Worm (Caenorhabditis elegans) whole organism, L1 larva: ENCODE data around the gene egg-3.

ENCODE experiments used
- C04F5.9 ChIP-seq: sonication (generic microtip); optimal IDR thresholded peaks from 2 replicates; lab custom pipeline; 2016; ENCODE audit warnings: missing genetic modification characterization, missing compliant biosample characterization
- C34B4.2 ChIP-seq: sonication (generic microtip); optimal IDR thresholded peaks from 2 replicates; lab custom pipeline; 2017; ENCODE audit warnings: mild to moderate bottlenecking, missing genetic modification characterization, missing compliant biosample characterization
- ama-1 ChIP-seq: fragments of 150-350 bp; optimal IDR thresholded peaks from 2 replicates; lab custom pipeline; 2014
- blmp-1 ChIP-seq: fragments of 150-350 bp; optimal IDR thresholded peaks from 2 replicates; lab custom pipeline; 2014; ENCODE audit warnings: missing biosample characterization, missing genetic modification characterization
- ceh-63 ChIP-seq: fragments of 200-800 bp; sonication (Bioruptor generic); optimal IDR thresholded peaks from 2 replicates; lab custom pipeline; 2018; ENCODE audit warnings: mild to moderate bottlenecking, missing genetic modification characterization, missing compliant biosample characterization
- dsc-1 ChIP-seq: sonication (generic microtip); optimal IDR thresholded peaks from 2 replicates; lab custom pipeline; 2016; ENCODE audit warnings: mild to moderate bottlenecking, missing genetic modification characterization, missing compliant biosample characterization
- efl-3 ChIP-seq: fragments of 200-800 bp; sonication (Bioruptor generic); optimal IDR thresholded peaks from 2 replicates; lab custom pipeline; 2018; ENCODE audit warnings: mild to moderate bottlenecking, missing genetic modification characterization, missing compliant biosample characterization
- egl-13 ChIP-seq: sonication (generic microtip); optimal IDR thresholded peaks from 2 replicates; lab custom pipeline; 2016; ENCODE audit warnings: missing genotype, missing genetic modification reagents, missing genetic modification characterization, missing compliant biosample characterization
- egl-27 ChIP-seq, 2 experiments: fragments of 150-350 bp in 1 of 2; sonication (generic microtip); optimal IDR thresholded peaks; 3 replicates each; lab custom pipeline; 2017 to 2018; ENCODE audit warnings: missing biosample characterization in 2 of 2, missing genetic modification characterization in 2 of 2, missing genetic modification reagents in 2 of 2
- elt-2 ChIP-seq: sonication (generic microtip); optimal IDR thresholded peaks from 2 replicates; lab custom pipeline; 2016; ENCODE audit warnings: missing genetic modification characterization, mild to moderate bottlenecking, inconsistent platforms, missing compliant biosample characterization, missing genetic modification reagents
- elt-3 ChIP-seq, 6 experiments: fragments of 150-350 bp in 1 of 6; sonication (generic microtip); optimal IDR thresholded peaks; 2 replicates each; lab custom pipeline; 2017 to 2018; ENCODE audit warnings: missing biosample characterization in 6 of 6, missing genetic modification characterization in 6 of 6, inconsistent platforms in 1 of 6
- fkh-10 ChIP-seq: sonication (generic microtip); optimal IDR thresholded peaks from 2 replicates; lab custom pipeline; 2017; ENCODE audit warnings: missing biosample characterization, missing genetic modification reagents, missing genetic modification characterization
- fkh-4 ChIP-seq: sonication (generic microtip); optimal IDR thresholded peaks from 2 replicates; lab custom pipeline; 2016; ENCODE audit warnings: missing compliant biosample characterization, missing genetic modification characterization, borderline replicate concordance
- fkh-8 ChIP-seq: sonication (generic microtip); optimal IDR thresholded peaks from 2 replicates; lab custom pipeline; 2016; ENCODE audit warnings: mild to moderate bottlenecking, missing genetic modification characterization, missing compliant biosample characterization
- grh-1 ChIP-seq: fragments of 200-800 bp; sonication (Bioruptor generic); IDR thresholded peaks from 2 replicates; pipeline ENCODE4 v1.3.6; 2022; ENCODE audit warnings: missing genetic modification reagents, missing genetic modification characterization, missing compliant biosample characterization
- hlh-17 ChIP-seq: fragments of 200-800 bp; sonication (Bioruptor generic); optimal IDR thresholded peaks from 2 replicates; lab custom pipeline; 2018; ENCODE audit warnings: missing genetic modification characterization, mild to moderate bottlenecking, missing compliant biosample characterization, moderate library complexity, borderline replicate concordance
- hlh-4 ChIP-seq: sonication (generic microtip); optimal IDR thresholded peaks from 2 replicates; lab custom pipeline; 2016; ENCODE audit warnings: mild to moderate bottlenecking, missing genetic modification characterization, missing compliant biosample characterization
- lin-13 ChIP-seq: fragments of 150-350 bp; optimal IDR thresholded peaks from 2 replicates; lab custom pipeline; 2014; ENCODE audit warnings: missing biosample characterization, missing genetic modification reagents, missing genetic modification characterization
- lin-14 ChIP-seq: fragments of 200-800 bp; sonication (Bioruptor generic); optimal IDR thresholded peaks from 2 replicates; lab custom pipeline; 2018; ENCODE audit warnings: mild to moderate bottlenecking, missing genetic modification characterization, moderate library complexity, missing compliant biosample characterization
- lin-35 ChIP-seq, 2 experiments: fragments of 150-350 bp; optimal IDR thresholded peaks; 2 replicates each; lab custom pipeline; 2014; ENCODE audit warnings: missing biosample characterization in 2 of 2, missing genetic modification characterization in 2 of 2, missing genetic modification reagents in 2 of 2
- lir-3 ChIP-seq: sonication (generic microtip); optimal IDR thresholded peaks from 2 replicates; lab custom pipeline; 2016; ENCODE audit warnings: mild to moderate bottlenecking, missing genetic modification characterization, moderate library complexity, missing compliant biosample characterization; ENCODE audit not compliant: poor library complexity
- lsy-2 ChIP-seq, 2 experiments: fragments of 150-350 bp; optimal IDR thresholded peaks; 2 replicates each; lab custom pipeline; 2014; ENCODE audit warnings: missing biosample characterization in 2 of 2, missing genetic modification characterization in 2 of 2
- mab-9 ChIP-seq: fragments of 200-800 bp; sonication (Bioruptor generic); IDR thresholded peaks from 2 replicates; pipeline ENCODE4 v1.3.6; 2022; ENCODE audit warnings: missing genetic modification reagents, missing genetic modification characterization, missing compliant biosample characterization
- mdl-1 ChIP-seq, 2 experiments: fragments of 150-350 bp; optimal IDR thresholded peaks; 2 replicates each; lab custom pipeline; 2014 to 2017; ENCODE audit warnings: missing biosample characterization in 2 of 2, missing genetic modification characterization in 2 of 2, inconsistent platforms in 1 of 2
- mep-1 ChIP-seq: fragments of 150-350 bp; optimal IDR thresholded peaks from 2 replicates; lab custom pipeline; 2014; ENCODE audit warnings: missing biosample characterization, missing genetic modification characterization
- nhr-12 ChIP-seq: sonication (generic microtip); optimal IDR thresholded peaks from 2 replicates; lab custom pipeline; 2017; ENCODE audit warnings: missing biosample characterization, missing genetic modification characterization
- nhr-19 ChIP-seq: fragments of 200-800 bp; sonication (Bioruptor generic); conservative IDR thresholded peaks from 2 replicates; pipeline ENCODE4 v1.3.6; 2022; ENCODE audit warnings: missing genetic modification characterization, missing compliant biosample characterization
- nhr-20 ChIP-seq: sonication (generic microtip); optimal IDR thresholded peaks from 2 replicates; lab custom pipeline; 2016; ENCODE audit warnings: mild to moderate bottlenecking, missing genetic modification characterization, missing compliant biosample characterization
- nhr-237 ChIP-seq: fragments of 150-350 bp; optimal IDR thresholded peaks from 2 replicates; lab custom pipeline; 2014; ENCODE audit warnings: missing biosample characterization, missing genetic modification characterization
- nhr-71 ChIP-seq: sonication (generic microtip); optimal IDR thresholded peaks from 2 replicates; lab custom pipeline; 2016; ENCODE audit warnings: mild to moderate bottlenecking, missing genetic modification characterization, moderate library complexity, missing compliant biosample characterization
- nhr-76 ChIP-seq: sonication (generic microtip); optimal IDR thresholded peaks from 2 replicates; lab custom pipeline; 2017; ENCODE audit warnings: missing biosample characterization, missing genetic modification characterization
- nhr-84 ChIP-seq: sonication (generic microtip); optimal IDR thresholded peaks from 2 replicates; lab custom pipeline; 2017; ENCODE audit warnings: missing biosample characterization, missing genetic modification characterization
- nhr-85 ChIP-seq: sonication (generic microtip); peaks from one replicate; lab custom pipeline; 2016; ENCODE audit warnings: missing genetic modification characterization, inconsistent platforms, missing compliant biosample characterization
- nhr-90 ChIP-seq: sonication (generic microtip); optimal IDR thresholded peaks from 2 replicates; lab custom pipeline; 2016; ENCODE audit warnings: mild to moderate bottlenecking, missing genetic modification characterization, missing compliant biosample characterization; ENCODE audit not compliant: poor library complexity
- pax-3 ChIP-seq: fragments of 200-800 bp; sonication (Bioruptor generic); optimal IDR thresholded peaks from 2 replicates; lab custom pipeline; 2018; ENCODE audit warnings: mild to moderate bottlenecking, missing genetic modification characterization, moderate library complexity, missing compliant biosample characterization
- snpc-4 ChIP-seq: fragments of 150-350 bp; optimal IDR thresholded peaks from 2 replicates; lab custom pipeline; 2014; ENCODE audit warnings: missing biosample characterization, missing genetic modification characterization
- snu-23 ChIP-seq: sonication (generic microtip); optimal IDR thresholded peaks from 2 replicates; lab custom pipeline; 2016; ENCODE audit warnings: missing genetic modification characterization, missing compliant biosample characterization
- sox-4 ChIP-seq: sonication (generic microtip); optimal IDR thresholded peaks from 2 replicates; lab custom pipeline; 2016; ENCODE audit warnings: missing genetic modification characterization, missing compliant biosample characterization
- swsn-7 ChIP-seq: sonication (generic microtip); optimal IDR thresholded peaks from 2 replicates; lab custom pipeline; 2016; ENCODE audit warnings: missing genetic modification characterization, missing compliant biosample characterization
- tlp-1 ChIP-seq: fragments of 150-350 bp; optimal IDR thresholded peaks from 2 replicates; lab custom pipeline; 2014; ENCODE audit warnings: missing biosample characterization, missing genetic modification characterization
- unc-130 ChIP-seq: fragments of 150-350 bp; optimal IDR thresholded peaks from 2 replicates; lab custom pipeline; 2017; ENCODE audit warnings: missing biosample characterization, missing genetic modification characterization, inconsistent platforms
- unc-30 ChIP-seq: sonication (generic microtip); optimal IDR thresholded peaks from 2 replicates; lab custom pipeline; 2017; ENCODE audit warnings: missing biosample characterization, missing genetic modification characterization
- unc-62 ChIP-seq: fragments of 150-350 bp; optimal IDR thresholded peaks from 2 replicates; lab custom pipeline; 2014; ENCODE audit warnings: missing biosample characterization, missing genetic modification reagents, missing genetic modification characterization
- unc-86 ChIP-seq: sonication (generic microtip); optimal IDR thresholded peaks from 2 replicates; lab custom pipeline; 2016; ENCODE audit warnings: missing genetic modification characterization, missing compliant biosample characterization
- vab-15 ChIP-seq: sonication (generic microtip); optimal IDR thresholded peaks from 2 replicates; lab custom pipeline; 2017; ENCODE audit warnings: missing genotype, mild to moderate bottlenecking, missing genetic modification characterization, missing compliant biosample characterization
- ztf-4 ChIP-seq: fragments of 150-350 bp; optimal IDR thresholded peaks from 2 replicates; lab custom pipeline; 2014; ENCODE audit warnings: missing biosample characterization, missing genetic modification characterization

egg-3 gene

DNA sequence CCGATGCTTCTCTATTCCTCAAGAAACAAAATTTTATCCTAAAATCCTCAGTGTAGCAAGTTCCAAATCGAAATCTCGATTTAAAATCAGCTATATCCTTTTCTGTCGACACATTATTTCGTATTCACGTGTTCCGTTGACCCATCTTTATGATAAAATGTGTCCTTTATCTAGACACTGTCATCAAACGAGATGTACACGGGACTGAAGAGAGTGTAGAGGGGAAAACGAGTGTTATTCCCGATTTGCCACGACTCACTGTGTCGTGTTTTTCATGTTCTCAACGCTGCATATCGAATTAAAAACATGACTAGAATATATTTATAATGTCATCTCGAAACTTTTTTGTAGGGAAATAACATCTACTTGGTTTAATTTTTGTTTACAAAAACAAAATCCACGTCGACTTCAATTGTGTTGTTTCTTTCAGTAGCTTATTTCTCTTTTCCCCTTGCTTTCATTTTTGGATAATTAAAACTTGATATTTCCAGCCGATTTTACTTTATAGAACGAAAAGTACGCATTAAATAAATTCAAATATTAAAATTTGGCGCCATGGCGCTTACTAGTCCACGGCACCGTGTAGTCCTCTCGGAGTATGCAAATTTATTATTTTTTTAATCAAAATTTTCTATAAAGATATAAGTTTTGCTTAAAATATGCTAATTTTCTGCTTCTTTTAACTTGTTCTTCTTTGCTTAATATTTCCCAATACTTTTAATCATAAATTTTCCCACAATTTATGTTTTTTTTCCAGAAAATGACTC lies 41.7 kb upstream of the egg-3 start, which contains the start of gene metr-1 (continued):
- TF ChIP-seq tlp-1 (tag; lab: Kevin White, UChicago) = no peak
- no peak for TF ChIP-seq unc-30 (tag; lab: Kevin White, UChicago)
- TF ChIP-seq fkh-4 (tag; lab: Kevin White, UChicago) = no peak
- TF ChIP-seq ama-1 (lab: Kevin White, UChicago) = no peak
- TF ChIP-seq nhr-12 (tag; lab: Kevin White, UChicago) = no peak
- TF ChIP-seq elt-2 = peak; percentile 9
- TF ChIP-seq dsc-1 (tag; lab: Kevin White, UChicago) = no peak
- no peak for TF ChIP-seq grh-1 (GFP tag; lab: Robert Waterston, UW)
- TF ChIP-seq egl-13 (tag; lab: Kevin White, UChicago) = peak; percentile 71
- TF ChIP-seq hlh-4 (tag; lab: Kevin White, UChicago) = no peak
- TF ChIP-seq unc-130 (tag; lab: Kevin White, UChicago) = no peak
- TF ChIP-seq C04F5.9 = no peak
- TF ChIP-seq sox-4 (tag; lab: Kevin White, UChicago) = no peak
- TF ChIP-seq swsn-7 (tag; lab: Kevin White, UChicago) = no peak
- no peak for TF ChIP-seq C34B4.2 (tag; lab: Kevin White, UChicago)
- no peak for TF ChIP-seq nhr-84
- TF ChIP-seq nhr-76 (tag; lab: Kevin White, UChicago) = no peak
- TF ChIP-seq nhr-19 (GFP tag; lab: Robert Waterston, UW) = peak; percentile 33; the same call in 1 of the 2 replicates
- TF ChIP-seq lsy-2 (tag; optimal IDR thresholded peaks at IDR 0.05; lab: Kevin White, UChicago) = peak in 1 of 2 experiments; percentile 24
- peak; percentile 17 for TF ChIP-seq lir-3
- no peak for TF ChIP-seq pax-3 (tag; lab: Kevin White, UChicago)
- TF ChIP-seq unc-86 (tag; lab: Kevin White, UChicago) = no peak
- no peak for TF ChIP-seq nhr-237 (tag; lab: Kevin White, UChicago)
- no peak for TF ChIP-seq snpc-4 (tag; lab: Kevin White, UChicago)
- peak; percentile 31 for TF ChIP-seq nhr-20
- TF ChIP-seq fkh-8 (tag; lab: Kevin White, UChicago) = peak; percentile 9
- no peak for TF ChIP-seq ztf-4 (tag; lab: Kevin White, UChicago)
- no peak for TF ChIP-seq unc-62 (GFP tag; lab: Kevin White, UChicago)
- TF ChIP-seq lin-13 (GFP tag; lab: Kevin White, UChicago) = no peak
- no peak for TF ChIP-seq egl-27 (tag; optimal IDR thresholded peaks at IDR 0.05; lab: Kevin White, UChicago)
- no peak for TF ChIP-seq efl-3 (GFP tag; lab: Kevin White, UChicago)
- TF ChIP-seq hlh-17 (GFP tag; lab: Kevin White, UChicago) = no peak
- TF ChIP-seq nhr-85 (tag; lab: Kevin White, UChicago) = peak; percentile 61

ce11 chrII:10924669-10925068 lies 40.4 kb upstream of the egg-3 start:
- TF ChIP-seq mdl-1 (tag; optimal IDR thresholded peaks at IDR 0.05; lab: Kevin White, UChicago) = no peak
- TF ChIP-seq ceh-63 (GFP tag; lab: Kevin White, UChicago) = no peak
- peak in 2 of 6 experiments; percentile 11 to 69 for TF ChIP-seq elt-3 (tag; optimal IDR thresholded peaks at IDR 0.05; lab: Kevin White, UChicago)
- TF ChIP-seq dsc-1 (tag; lab: Kevin White, UChicago) = no peak
- TF ChIP-seq lir-3 = no peak
- peak; percentile 8 for TF ChIP-seq snu-23
- 0 out of 2 replicates have a peak, but pooled peaks have one; percentile 11 for TF ChIP-seq nhr-19 (GFP tag; lab: Robert Waterston, UW)
- TF ChIP-seq lin-14 (GFP tag; lab: Kevin White, UChicago) = peak; percentile 39
- TF ChIP-seq mab-9 (GFP tag; lab: Robert Waterston, UW) = no peak
- TF ChIP-seq blmp-1 (tag; lab: Kevin White, UChicago) = peak; percentile 8
- TF ChIP-seq elt-2 = peak; percentile 86
- no peak for TF ChIP-seq tlp-1 (tag; lab: Kevin White, UChicago)
- TF ChIP-seq nhr-76 (tag; lab: Kevin White, UChicago) = no peak
- TF ChIP-seq nhr-84 = no peak
- TF ChIP-seq fkh-10 (GFP tag; lab: Kevin White, UChicago) = no peak
- peak; percentile 45 for TF ChIP-seq nhr-20
- TF ChIP-seq nhr-71 (tag; lab: Kevin White, UChicago) = peak; percentile 50
- TF ChIP-seq nhr-90 (tag; lab: Kevin White, UChicago) = peak; percentile 42
- TF ChIP-seq lin-35 (GFP tag; optimal IDR thresholded peaks at IDR 0.05; lab: Kevin White, UChicago) = peak in 1 of 2 experiments; percentile 27
- TF ChIP-seq vab-15 (tag; lab: Kevin White, UChicago) = no peak
- TF ChIP-seq unc-86 (tag; lab: Kevin White, UChicago) = no peak
- no peak for TF ChIP-seq mep-1 (tag; lab: Kevin White, UChicago)
- no peak for TF ChIP-seq swsn-7 (tag; lab: Kevin White, UChicago)
